Worm (Caenorhabditis elegans) whole organism, L1 larva: Measurements from ENCODE around the gene C01F1.5.

Source experiments
- C04F5.9 ChIP-seq: sonication (generic microtip); optimal IDR thresholded peaks from 2 replicates; lab custom pipeline; 2016; ENCODE audit warnings: missing genetic modification characterization, missing compliant biosample characterization
- F16B12.6 ChIP-seq: fragments of 150-350 bp; optimal IDR thresholded peaks from 2 replicates; lab custom pipeline; 2014; ENCODE audit warnings: missing biosample characterization, missing genetic modification characterization
- ama-1 ChIP-seq: fragments of 150-350 bp; optimal IDR thresholded peaks from 2 replicates; lab custom pipeline; 2014
- blmp-1 ChIP-seq: fragments of 150-350 bp; optimal IDR thresholded peaks from 2 replicates; lab custom pipeline; 2014; ENCODE audit warnings: missing biosample characterization, missing genetic modification characterization
- ceh-90 ChIP-seq: sonication (generic microtip); optimal IDR thresholded peaks from 2 replicates; lab custom pipeline; 2016; ENCODE audit warnings: missing genetic modification characterization, missing compliant biosample characterization
- ces-1 ChIP-seq: fragments of 150-350 bp; optimal IDR thresholded peaks from 2 replicates; lab custom pipeline; 2014; ENCODE audit warnings: missing biosample characterization, missing genetic modification reagents, missing genetic modification characterization
- dsc-1 ChIP-seq: sonication (generic microtip); optimal IDR thresholded peaks from 2 replicates; lab custom pipeline; 2016; ENCODE audit warnings: mild to moderate bottlenecking, missing genetic modification characterization, missing compliant biosample characterization
- efl-3 ChIP-seq: fragments of 200-800 bp; sonication (Bioruptor generic); optimal IDR thresholded peaks from 2 replicates; lab custom pipeline; 2018; ENCODE audit warnings: mild to moderate bottlenecking, missing genetic modification characterization, missing compliant biosample characterization
- egl-13 ChIP-seq: sonication (generic microtip); optimal IDR thresholded peaks from 2 replicates; lab custom pipeline; 2016; ENCODE audit warnings: missing genotype, missing genetic modification reagents, missing genetic modification characterization, missing compliant biosample characterization
- ets-5 ChIP-seq: fragments of 200-800 bp; sonication (Bioruptor generic); IDR thresholded peaks from 2 replicates; pipeline ENCODE4 v1.3.6; 2022; ENCODE audit warnings: missing genetic modification characterization, missing compliant biosample characterization
- fkh-8 ChIP-seq: sonication (generic microtip); optimal IDR thresholded peaks from 2 replicates; lab custom pipeline; 2016; ENCODE audit warnings: mild to moderate bottlenecking, missing genetic modification characterization, missing compliant biosample characterization
- grh-1 ChIP-seq: fragments of 200-800 bp; sonication (Bioruptor generic); IDR thresholded peaks from 2 replicates; pipeline ENCODE4 v1.3.6; 2022; ENCODE audit warnings: missing genetic modification reagents, missing genetic modification characterization, missing compliant biosample characterization
- hlh-17 ChIP-seq: fragments of 200-800 bp; sonication (Bioruptor generic); optimal IDR thresholded peaks from 2 replicates; lab custom pipeline; 2018; ENCODE audit warnings: missing genetic modification characterization, mild to moderate bottlenecking, missing compliant biosample characterization, moderate library complexity, borderline replicate concordance
- hlh-4 ChIP-seq: sonication (generic microtip); optimal IDR thresholded peaks from 2 replicates; lab custom pipeline; 2016; ENCODE audit warnings: mild to moderate bottlenecking, missing genetic modification characterization, missing compliant biosample characterization
- hpl-2 ChIP-seq: fragments of 150-350 bp; optimal IDR thresholded peaks from 2 replicates; lab custom pipeline; 2014; ENCODE audit warnings: missing biosample characterization, missing genetic modification reagents, missing genetic modification characterization
- irx-1 ChIP-seq: sonication (generic microtip); optimal IDR thresholded peaks from 2 replicates; lab custom pipeline; 2016; ENCODE audit warnings: missing genetic modification characterization, missing compliant biosample characterization
- lin-15B ChIP-seq: fragments of 150-350 bp; sonication (generic microtip); optimal IDR thresholded peaks from 3 replicates; lab custom pipeline; 2014; ENCODE audit warnings: missing biosample characterization, missing genetic modification characterization
- lin-35 ChIP-seq, 2 experiments: fragments of 150-350 bp; optimal IDR thresholded peaks; 2 replicates each; lab custom pipeline; 2014; ENCODE audit warnings: missing biosample characterization in 2 of 2, missing genetic modification characterization in 2 of 2, missing genetic modification reagents in 2 of 2
- mef-2 ChIP-seq: fragments of 150-350 bp; optimal IDR thresholded peaks from 2 replicates; lab custom pipeline; 2014; ENCODE audit warnings: missing biosample characterization, missing genetic modification characterization
- mep-1 ChIP-seq: fragments of 150-350 bp; optimal IDR thresholded peaks from 2 replicates; lab custom pipeline; 2014; ENCODE audit warnings: missing biosample characterization, missing genetic modification characterization
- nhr-11 ChIP-seq: fragments of 150-350 bp; optimal IDR thresholded peaks from 2 replicates; lab custom pipeline; 2014; ENCODE audit warnings: missing biosample characterization, missing genetic modification characterization
- nhr-12 ChIP-seq: sonication (generic microtip); optimal IDR thresholded peaks from 2 replicates; lab custom pipeline; 2017; ENCODE audit warnings: missing biosample characterization, missing genetic modification characterization
- nhr-237 ChIP-seq: fragments of 150-350 bp; optimal IDR thresholded peaks from 2 replicates; lab custom pipeline; 2014; ENCODE audit warnings: missing biosample characterization, missing genetic modification characterization
- nhr-28 ChIP-seq: fragments of 150-350 bp; optimal IDR thresholded peaks from 2 replicates; lab custom pipeline; 2014; ENCODE audit warnings: missing biosample characterization, missing genetic modification characterization
- nhr-47 ChIP-seq: sonication (generic microtip); optimal IDR thresholded peaks from 2 replicates; lab custom pipeline; 2016; ENCODE audit warnings: mild to moderate bottlenecking, missing genetic modification characterization, moderate library complexity, missing compliant biosample characterization
- nhr-71 ChIP-seq: sonication (generic microtip); optimal IDR thresholded peaks from 2 replicates; lab custom pipeline; 2016; ENCODE audit warnings: mild to moderate bottlenecking, missing genetic modification characterization, moderate library complexity, missing compliant biosample characterization
- nhr-76 ChIP-seq: sonication (generic microtip); optimal IDR thresholded peaks from 2 replicates; lab custom pipeline; 2017; ENCODE audit warnings: missing biosample characterization, missing genetic modification characterization
- nhr-77 ChIP-seq: fragments of 150-350 bp; optimal IDR thresholded peaks from 2 replicates; lab custom pipeline; 2014; ENCODE audit warnings: missing biosample characterization, missing genetic modification characterization
- nhr-84 ChIP-seq: sonication (generic microtip); optimal IDR thresholded peaks from 2 replicates; lab custom pipeline; 2017; ENCODE audit warnings: missing biosample characterization, missing genetic modification characterization
- nhr-85 ChIP-seq: sonication (generic microtip); peaks from one replicate; lab custom pipeline; 2016; ENCODE audit warnings: missing genetic modification characterization, inconsistent platforms, missing compliant biosample characterization
- pax-3 ChIP-seq: fragments of 200-800 bp; sonication (Bioruptor generic); optimal IDR thresholded peaks from 2 replicates; lab custom pipeline; 2018; ENCODE audit warnings: mild to moderate bottlenecking, missing genetic modification characterization, moderate library complexity, missing compliant biosample characterization
- rnt-1 ChIP-seq: sonication (generic microtip); optimal IDR thresholded peaks from 2 replicates; lab custom pipeline; 2016; ENCODE audit warnings: mild to moderate bottlenecking, missing genetic modification characterization, moderate library complexity, missing compliant biosample characterization
- skn-1 ChIP-seq: fragments of 150-350 bp; optimal IDR thresholded peaks from 2 replicates; lab custom pipeline; 2014; ENCODE audit warnings: missing biosample characterization, missing genetic modification characterization
- sox-4 ChIP-seq: sonication (generic microtip); optimal IDR thresholded peaks from 2 replicates; lab custom pipeline; 2016; ENCODE audit warnings: missing genetic modification characterization, missing compliant biosample characterization
- swsn-7 ChIP-seq: sonication (generic microtip); optimal IDR thresholded peaks from 2 replicates; lab custom pipeline; 2016; ENCODE audit warnings: missing genetic modification characterization, missing compliant biosample characterization
- tbx-2 ChIP-seq: sonication (generic microtip); optimal IDR thresholded peaks from 2 replicates; lab custom pipeline; 2016; ENCODE audit warnings: missing genetic modification characterization, missing compliant biosample characterization
- tlp-1 ChIP-seq: fragments of 150-350 bp; optimal IDR thresholded peaks from 2 replicates; lab custom pipeline; 2014; ENCODE audit warnings: missing biosample characterization, missing genetic modification characterization
- unc-130 ChIP-seq: fragments of 150-350 bp; optimal IDR thresholded peaks from 2 replicates; lab custom pipeline; 2017; ENCODE audit warnings: missing biosample characterization, missing genetic modification characterization, inconsistent platforms
- unc-30 ChIP-seq: sonication (generic microtip); optimal IDR thresholded peaks from 2 replicates; lab custom pipeline; 2017; ENCODE audit warnings: missing biosample characterization, missing genetic modification characterization
- unc-86 ChIP-seq: sonication (generic microtip); optimal IDR thresholded peaks from 2 replicates; lab custom pipeline; 2016; ENCODE audit warnings: missing genetic modification characterization, missing compliant biosample characterization
- vab-15 ChIP-seq: sonication (generic microtip); optimal IDR thresholded peaks from 2 replicates; lab custom pipeline; 2017; ENCODE audit warnings: missing genotype, mild to moderate bottlenecking, missing genetic modification characterization, missing compliant biosample characterization
- zag-1 ChIP-seq: fragments of 150-350 bp; optimal IDR thresholded peaks from 2 replicates; lab custom pipeline; 2014; ENCODE audit warnings: missing biosample characterization, missing genetic modification characterization

The C01F1.5 gene

DNA sequence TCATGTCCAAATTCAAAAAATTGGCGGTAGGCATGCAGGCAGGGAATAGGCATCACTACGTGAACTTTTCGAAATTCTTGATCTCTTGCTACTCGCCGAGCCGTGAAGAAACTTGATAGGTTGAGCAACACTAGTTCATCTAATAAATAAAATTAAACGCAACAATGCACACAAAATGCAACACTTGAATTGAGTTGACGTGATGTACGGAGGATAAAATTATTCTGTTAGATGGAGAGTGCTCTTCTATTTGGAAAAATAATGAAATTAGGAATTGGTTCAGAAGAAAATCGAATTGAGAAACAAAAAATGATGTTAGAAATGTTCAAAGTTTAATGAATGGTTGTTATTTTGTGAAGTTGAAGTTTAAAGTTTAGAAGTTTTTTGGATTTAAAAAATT lies 4.7 kb downstream of the C01F1.5 start:
- TF ChIP-seq hpl-2 (GFP tag; lab: Kevin White, UChicago) (no peak), swsn-7 (tag; lab: Kevin White, UChicago) (no peak), efl-3 (GFP tag; lab: Kevin White, UChicago) (no peak), ets-5 (GFP tag; lab: Robert Waterston, UW) (no peak), nhr-85 (no peak), sox-4 (tag; lab: Kevin White, UChicago) (no peak), mep-1 (no peak), nhr-76 (tag; lab: Kevin White, UChicago) (no peak), irx-1 (tag; lab: Kevin White, UChicago) (no peak), unc-130 (tag; lab: Kevin White, UChicago) (no peak), unc-30 (tag; lab: Kevin White, UChicago) (no peak), hlh-17 (GFP tag; lab: Kevin White, UChicago) (no peak), unc-86 (tag; lab: Kevin White, UChicago) (no peak), nhr-71 (no peak), blmp-1 (tag; lab: Kevin White, UChicago) (no peak), nhr-237 (tag; lab: Kevin White, UChicago) (no peak), nhr-84 (tag; lab: Kevin White, UChicago) (no peak), dsc-1 (tag; lab: Kevin White, UChicago) (no peak)
- TF ChIP-seq, all 84 proteins: peak for 0

DNA sequence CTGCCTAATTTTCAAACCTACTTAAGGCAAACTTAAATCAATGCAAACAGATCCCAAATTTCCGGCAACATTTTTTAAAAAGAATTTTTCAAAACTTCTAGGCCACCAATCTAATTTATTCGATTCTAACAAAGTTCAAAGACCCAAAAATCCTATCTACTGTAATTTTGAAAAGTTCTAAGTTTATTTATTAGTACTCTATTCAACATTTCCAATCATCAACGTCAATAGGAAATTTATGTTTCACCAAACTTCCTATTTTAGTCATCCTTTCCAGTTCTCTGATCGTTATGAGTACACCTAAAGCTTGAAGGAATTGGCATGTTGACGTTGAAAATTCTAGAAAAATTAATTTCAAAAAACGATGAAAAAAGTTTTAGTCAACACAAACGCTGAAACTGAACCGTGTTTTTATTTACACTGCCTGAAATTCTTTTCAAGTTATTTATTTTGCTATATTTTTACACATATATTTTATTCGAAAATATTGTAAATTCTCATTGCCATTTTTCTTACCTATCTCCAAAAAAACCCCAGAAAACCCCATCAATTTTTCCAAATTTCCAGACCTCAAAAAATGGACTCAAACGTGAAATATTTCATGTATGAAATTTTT lies 5.9 kb downstream of the C01F1.5 start, which contains the start of gene npr-42:
TSS of gene npr-42 (plus strand) at position 566 of the 616 bp plus-strand sequence.
- TF ChIP-seq lin-15B (tag; lab: Kevin White, UChicago), result no peak

ce11 chrII:4267711-4268110 lies 13.9 kb downstream of the C01F1.5 start:
- TF ChIP-seq F16B12.6 (no peak), egl-13 (tag; lab: Kevin White, UChicago) (no peak), rnt-1 (tag; lab: Kevin White, UChicago) (no peak), tbx-2 (tag; lab: Kevin White, UChicago) (no peak), lin-35 (GFP tag; optimal IDR thresholded peaks at IDR 0.05; lab: Kevin White, UChicago) (no peak), lin-15B (tag; lab: Kevin White, UChicago) (no peak), nhr-12 (no peak), zag-1 (no peak), unc-130 (tag; lab: Kevin White, UChicago) (no peak)

DNA sequence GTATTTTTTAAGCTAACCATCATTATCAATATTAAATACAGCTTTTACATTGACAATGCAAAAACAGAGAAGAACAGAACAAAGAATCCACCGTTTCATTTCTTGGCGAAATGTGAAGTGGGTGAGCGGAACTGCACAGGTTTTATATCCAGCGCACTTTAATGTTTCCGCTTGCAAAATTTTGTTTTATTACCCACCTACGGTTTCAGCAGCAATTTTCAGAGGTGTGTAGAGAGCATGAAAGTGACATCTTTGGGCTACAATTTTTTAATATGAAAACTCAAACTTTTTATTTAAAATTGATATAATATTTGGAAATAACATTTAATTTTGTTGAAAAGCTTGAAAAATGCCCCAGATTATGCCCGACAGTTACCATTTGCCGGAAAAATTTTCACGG lies 23.0 kb downstream of the C01F1.5 start, which contains the start of gene clec-135:
TSS of gene clec-135 (minus strand) at position 101 of the 400 bp plus-strand sequence.
- TF ChIP-seq hlh-17 (GFP tag; lab: Kevin White, UChicago) (no peak), lin-15B (tag; lab: Kevin White, UChicago) (no peak), fkh-8 (no peak)

DNA sequence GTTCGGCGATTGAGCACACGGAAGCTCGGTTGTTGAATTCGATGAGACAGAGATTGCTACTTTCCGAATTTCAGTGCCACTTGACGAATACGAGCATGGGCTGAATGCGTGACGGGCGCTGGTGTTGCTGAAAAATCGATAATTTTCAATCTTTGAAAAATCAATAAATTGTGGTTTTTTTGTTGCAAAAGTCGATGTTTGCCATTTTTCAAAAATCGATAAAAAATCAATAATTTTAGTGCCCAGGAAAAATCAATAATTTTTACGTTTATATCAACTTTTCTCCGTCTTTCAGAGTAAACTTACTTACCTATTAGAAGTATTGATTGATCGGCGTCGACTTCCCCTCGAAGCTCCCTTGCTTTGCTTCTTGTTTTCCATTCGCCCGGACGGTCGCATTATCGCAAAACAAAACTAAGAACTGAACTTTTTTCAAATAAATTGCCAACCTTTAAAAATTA lies 25.1 kb downstream of the C01F1.5 start, which contains the start of gene C16A11.7:
TSS of gene C16A11.7 (minus strand) at position 411 of the 461 bp plus-strand sequence.
- no peak for TF ChIP-seq ces-1
- no peak for TF ChIP-seq C04F5.9 (tag; lab: Kevin White, UChicago)
- no peak for TF ChIP-seq F16B12.6
- TF ChIP-seq lin-35 (GFP tag; optimal IDR thresholded peaks at IDR 0.05; lab: Kevin White, UChicago), result no peak
- no peak for TF ChIP-seq nhr-77 (tag; lab: Kevin White, UChicago)
- TF ChIP-seq nhr-11 (tag; lab: Kevin White, UChicago), result no peak
- TF ChIP-seq grh-1 (GFP tag; lab: Robert Waterston, UW), result no peak
- TF ChIP-seq ama-1 (lab: Kevin White, UChicago), result no peak
- TF ChIP-seq pax-3 (tag; lab: Kevin White, UChicago), result no peak
- no peak for TF ChIP-seq ceh-90
- no peak for TF ChIP-seq nhr-85
- TF ChIP-seq lin-15B (tag; lab: Kevin White, UChicago), result no peak
- TF ChIP-seq skn-1 (tag; lab: Kevin White, UChicago), result no peak
- TF ChIP-seq hlh-4 (tag; lab: Kevin White, UChicago), result no peak
- TF ChIP-seq nhr-47 (tag; lab: Kevin White, UChicago), result no peak
- no peak for TF ChIP-seq tlp-1
- TF ChIP-seq nhr-28 (tag; lab: Kevin White, UChicago), result no peak
- TF ChIP-seq unc-86 (tag; lab: Kevin White, UChicago), result no peak
- TF ChIP-seq mef-2 (tag; lab: Kevin White, UChicago), result no peak
- TF ChIP-seq vab-15 (tag; lab: Kevin White, UChicago), result no peak
